Worm (Caenorhabditis elegans) whole organism, L1 larva: ENCODE results near the gene dos-2.

Experiments used
- F16B12.6 ChIP-seq: fragments of 150-350 bp; optimal IDR thresholded peaks from 2 replicates; lab custom pipeline; 2014; ENCODE audit warnings: missing biosample characterization, missing genetic modification characterization
- aha-1 ChIP-seq: fragments of 150-350 bp; optimal IDR thresholded peaks from 2 replicates; lab custom pipeline; 2014; ENCODE audit warnings: missing biosample characterization, missing genetic modification characterization
- alr-1 ChIP-seq: fragments of 200-800 bp; sonication (Bioruptor generic); optimal IDR thresholded peaks from 2 replicates; lab custom pipeline; 2018; ENCODE audit warnings: borderline replicate concordance, mild to moderate bottlenecking, missing genetic modification characterization, missing compliant biosample characterization
- aly-2 ChIP-seq: fragments of 150-350 bp; optimal IDR thresholded peaks from 2 replicates; lab custom pipeline; 2014; ENCODE audit warnings: missing biosample characterization, missing genetic modification characterization
- ama-1 ChIP-seq: fragments of 150-350 bp; optimal IDR thresholded peaks from 2 replicates; lab custom pipeline; 2014
- blmp-1 ChIP-seq: fragments of 150-350 bp; optimal IDR thresholded peaks from 2 replicates; lab custom pipeline; 2014; ENCODE audit warnings: missing biosample characterization, missing genetic modification characterization
- ceh-8 ChIP-seq: fragments of 200-800 bp; sonication (Bioruptor generic); optimal IDR thresholded peaks from 2 replicates; lab custom pipeline; 2018; ENCODE audit warnings: mild to moderate bottlenecking, missing genetic modification characterization, moderate library complexity, missing compliant biosample characterization
- dpl-1 ChIP-seq, 3 experiments: fragments of 150-350 bp in 2 of 3; sonication (generic microtip) in 1 of 3; optimal IDR thresholded peaks; 2 replicates each; lab custom pipeline; 2014 to 2017; ENCODE audit warnings: missing biosample characterization in 3 of 3, missing genetic modification characterization in 3 of 3, missing genetic modification reagents in 3 of 3
- dsc-1 ChIP-seq: sonication (generic microtip); optimal IDR thresholded peaks from 2 replicates; lab custom pipeline; 2016; ENCODE audit warnings: mild to moderate bottlenecking, missing genetic modification characterization, missing compliant biosample characterization
- efl-1 ChIP-seq, 4 experiments: fragments of 150-350 bp; optimal IDR thresholded peaks in 3 of 4; peaks in 1 of 4; 1 replicate in 1 of 4; 2 replicates in 3 of 4; lab custom pipeline; 2014; ENCODE audit warnings: missing biosample characterization in 2 of 4, missing genetic modification characterization in 2 of 4, missing genetic modification reagents in 2 of 4
- elt-3 ChIP-seq, 6 experiments: fragments of 150-350 bp in 1 of 6; sonication (generic microtip); optimal IDR thresholded peaks; 2 replicates each; lab custom pipeline; 2017 to 2018; ENCODE audit warnings: missing biosample characterization in 6 of 6, missing genetic modification characterization in 6 of 6, inconsistent platforms in 1 of 6
- ets-5 ChIP-seq: fragments of 200-800 bp; sonication (Bioruptor generic); IDR thresholded peaks from 2 replicates; pipeline ENCODE4 v1.3.6; 2022; ENCODE audit warnings: missing genetic modification characterization, missing compliant biosample characterization
- fkh-10 ChIP-seq: sonication (generic microtip); optimal IDR thresholded peaks from 2 replicates; lab custom pipeline; 2017; ENCODE audit warnings: missing biosample characterization, missing genetic modification reagents, missing genetic modification characterization
- fos-1 ChIP-seq: fragments of 150-350 bp; optimal IDR thresholded peaks from 2 replicates; lab custom pipeline; 2014; ENCODE audit warnings: missing biosample characterization, missing genetic modification characterization
- irx-1 ChIP-seq: sonication (generic microtip); optimal IDR thresholded peaks from 2 replicates; lab custom pipeline; 2016; ENCODE audit warnings: missing genetic modification characterization, missing compliant biosample characterization
- isw-1 ChIP-seq: fragments of 200-800 bp; sonication (Bioruptor generic); IDR thresholded peaks from 2 replicates; pipeline ENCODE4 v1.3.6; 2022; ENCODE audit warnings: missing genetic modification characterization, missing compliant biosample characterization
- mdl-1 ChIP-seq, 2 experiments: fragments of 150-350 bp; optimal IDR thresholded peaks; 2 replicates each; lab custom pipeline; 2014 to 2017; ENCODE audit warnings: missing biosample characterization in 2 of 2, missing genetic modification characterization in 2 of 2, inconsistent platforms in 1 of 2
- nhr-11 ChIP-seq: fragments of 150-350 bp; optimal IDR thresholded peaks from 2 replicates; lab custom pipeline; 2014; ENCODE audit warnings: missing biosample characterization, missing genetic modification characterization
- nhr-12 ChIP-seq: sonication (generic microtip); optimal IDR thresholded peaks from 2 replicates; lab custom pipeline; 2017; ENCODE audit warnings: missing biosample characterization, missing genetic modification characterization
- nhr-19 ChIP-seq: fragments of 200-800 bp; sonication (Bioruptor generic); conservative IDR thresholded peaks from 2 replicates; pipeline ENCODE4 v1.3.6; 2022; ENCODE audit warnings: missing genetic modification characterization, missing compliant biosample characterization
- nhr-237 ChIP-seq: fragments of 150-350 bp; optimal IDR thresholded peaks from 2 replicates; lab custom pipeline; 2014; ENCODE audit warnings: missing biosample characterization, missing genetic modification characterization
- nhr-28 ChIP-seq: fragments of 150-350 bp; optimal IDR thresholded peaks from 2 replicates; lab custom pipeline; 2014; ENCODE audit warnings: missing biosample characterization, missing genetic modification characterization
- nhr-47 ChIP-seq: sonication (generic microtip); optimal IDR thresholded peaks from 2 replicates; lab custom pipeline; 2016; ENCODE audit warnings: mild to moderate bottlenecking, missing genetic modification characterization, moderate library complexity, missing compliant biosample characterization
- nhr-76 ChIP-seq: sonication (generic microtip); optimal IDR thresholded peaks from 2 replicates; lab custom pipeline; 2017; ENCODE audit warnings: missing biosample characterization, missing genetic modification characterization
- nhr-90 ChIP-seq: sonication (generic microtip); optimal IDR thresholded peaks from 2 replicates; lab custom pipeline; 2016; ENCODE audit warnings: mild to moderate bottlenecking, missing genetic modification characterization, missing compliant biosample characterization; ENCODE audit not compliant: poor library complexity
- pqm-1 ChIP-seq: sonication (generic microtip); optimal IDR thresholded peaks from 3 replicates; lab custom pipeline; 2017; ENCODE audit warnings: missing biosample characterization, missing genetic modification characterization
- rnt-1 ChIP-seq: sonication (generic microtip); optimal IDR thresholded peaks from 2 replicates; lab custom pipeline; 2016; ENCODE audit warnings: mild to moderate bottlenecking, missing genetic modification characterization, moderate library complexity, missing compliant biosample characterization
- snu-23 ChIP-seq: sonication (generic microtip); optimal IDR thresholded peaks from 2 replicates; lab custom pipeline; 2016; ENCODE audit warnings: missing genetic modification characterization, missing compliant biosample characterization
- unc-86 ChIP-seq: sonication (generic microtip); optimal IDR thresholded peaks from 2 replicates; lab custom pipeline; 2016; ENCODE audit warnings: missing genetic modification characterization, missing compliant biosample characterization
- unc-98 ChIP-seq: fragments of 200-800 bp; sonication (Bioruptor generic); IDR thresholded peaks from 2 replicates; pipeline ENCODE4 v1.3.6; 2022; ENCODE audit warnings: missing genetic modification characterization, missing compliant biosample characterization
- xbp-1 ChIP-seq: sonication (generic microtip); optimal IDR thresholded peaks from 2 replicates; lab custom pipeline; 2016; ENCODE audit warnings: missing genetic modification characterization, missing compliant biosample characterization
- zip-4 ChIP-seq: fragments of 200-800 bp; sonication (Bioruptor generic); optimal IDR thresholded peaks from 2 replicates; lab custom pipeline; 2018; ENCODE audit warnings: mild to moderate bottlenecking, missing genetic modification characterization, moderate library complexity, missing compliant biosample characterization
- ztf-4 ChIP-seq: fragments of 150-350 bp; optimal IDR thresholded peaks from 2 replicates; lab custom pipeline; 2014; ENCODE audit warnings: missing biosample characterization, missing genetic modification characterization

The dos-2 gene

DNA sequence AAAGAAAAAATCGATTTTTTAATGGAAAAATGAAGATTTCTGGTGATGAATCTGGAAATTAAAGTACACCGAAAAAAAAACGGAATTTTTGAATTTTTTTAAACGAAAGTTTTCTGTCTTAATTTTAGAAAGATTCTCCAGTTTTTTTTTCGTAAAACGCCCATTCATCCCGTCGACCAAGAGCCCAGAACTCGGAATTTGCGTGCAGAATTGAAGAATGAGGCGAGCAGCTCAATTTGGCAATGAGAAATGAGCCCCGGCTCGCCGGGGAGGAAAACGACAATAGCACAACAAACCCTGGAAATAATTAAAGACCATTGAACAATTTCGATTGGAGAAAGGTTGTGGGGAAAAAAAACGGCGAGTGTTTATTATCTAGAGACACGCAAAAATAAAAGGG lies 44.2 kb upstream of the dos-2 start:
- TF ChIP-seq dpl-1 (GFP tag; optimal IDR thresholded peaks at IDR 0.05; lab: Kevin White, UChicago) (no peak), nhr-19 (GFP tag; lab: Robert Waterston, UW) (no peak), xbp-1 (tag; lab: Kevin White, UChicago) (no peak), snu-23 (GFP tag; lab: Kevin White, UChicago) (no peak)

DNA sequence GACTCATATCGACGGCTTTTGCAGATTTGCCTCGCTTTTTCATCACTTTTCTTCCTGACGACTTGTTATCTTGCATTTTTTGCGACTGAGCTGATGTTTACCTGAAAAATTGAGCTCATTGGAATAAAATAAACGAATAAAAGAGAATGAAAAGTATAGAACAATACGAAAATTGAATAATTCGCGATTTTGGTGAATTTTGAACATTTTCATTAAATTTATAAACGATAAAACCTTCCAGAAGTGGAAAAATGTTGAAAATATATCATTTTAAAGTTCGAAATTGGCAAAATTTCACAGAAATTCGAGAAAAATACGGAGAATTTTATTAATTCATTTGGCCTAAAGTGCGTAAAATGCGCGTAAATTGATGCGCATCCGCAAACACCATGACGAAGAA lies 42.4 kb upstream of the dos-2 start, which contains the start of gene Y14H12B.2:
Y14H12B.2 (minus strand) TSS at position 101 of the 400 bp plus-strand sequence.
- peak in 1 of 2 experiments; percentile 82 for TF ChIP-seq efl-1 (optimal IDR thresholded peaks at IDR 0.05; lab: Kevin White, UChicago)
- TF ChIP-seq efl-1 (GFP tag; optimal IDR thresholded peaks at IDR 0.05 in 1 of 2; lab: Kevin White, UChicago) = peak in 1 of 2 experiments; percentile 24
- TF ChIP-seq nhr-11 (tag; lab: Kevin White, UChicago) = no peak
- no peak for TF ChIP-seq xbp-1 (tag; lab: Kevin White, UChicago)

DNA sequence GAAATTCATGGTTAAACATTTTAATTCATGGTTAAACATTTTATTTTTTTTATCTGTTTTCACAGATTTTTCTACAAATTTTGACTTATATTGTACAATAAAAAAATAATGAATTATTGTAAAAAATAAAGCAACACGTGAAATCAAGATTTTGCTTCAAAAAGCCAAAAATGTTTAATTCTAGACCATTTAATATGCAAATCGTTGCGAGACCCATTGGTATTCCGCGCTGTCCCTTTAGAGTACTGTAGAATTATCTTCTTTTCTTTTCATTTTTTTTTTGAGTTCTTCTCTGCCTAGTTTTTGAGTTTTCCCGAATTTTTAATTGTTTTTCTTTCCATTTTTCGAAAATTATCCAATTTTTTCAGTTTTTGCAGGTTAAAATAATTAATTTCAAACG lies 42.0 kb upstream of the dos-2 start, which contains the start of gene Y14H12B.1:
Y14H12B.1 (plus strand) TSS at position 363 of the 400 bp plus-strand sequence.
- TF ChIP-seq fos-1 (tag; lab: Kevin White, UChicago) (no peak), isw-1 (GFP tag; lab: Robert Waterston, UW) (no peak), ets-5 (GFP tag; lab: Robert Waterston, UW) (no peak), F16B12.6 (tag; lab: Kevin White, UChicago) (no peak), ama-1 (lab: Kevin White, UChicago) (no peak), nhr-12 (tag; lab: Kevin White, UChicago) (no peak), elt-3 (tag; optimal IDR thresholded peaks at IDR 0.05; lab: Kevin White, UChicago) (no peak), rnt-1 (tag; lab: Kevin White, UChicago) (no peak), ztf-4 (tag; lab: Kevin White, UChicago) (no peak), aly-2 (no peak), zip-4 (GFP tag; lab: Kevin White, UChicago) (no peak)

DNA sequence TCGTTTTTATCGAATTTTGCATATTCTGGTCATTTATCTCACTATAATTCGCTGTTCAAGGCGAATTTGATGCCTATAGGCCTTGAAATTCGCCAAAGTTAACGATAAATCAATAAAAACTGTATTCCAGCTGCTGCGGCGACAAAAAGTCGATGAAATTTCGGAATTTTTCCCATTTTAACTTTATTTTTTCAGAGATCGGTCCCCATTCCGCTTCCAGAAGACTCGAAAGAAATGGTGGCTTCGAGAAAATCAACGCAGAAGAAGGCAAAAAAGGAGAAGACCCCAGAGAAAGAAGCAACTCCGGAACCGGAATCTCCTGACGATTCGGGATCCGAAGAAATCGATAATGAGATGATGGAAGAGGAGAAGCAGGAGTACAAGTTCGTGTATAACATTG lies 40.9 kb upstream of the dos-2 start:
- TF ChIP-seq unc-86 = no peak
- TF ChIP-seq irx-1 (tag; lab: Kevin White, UChicago) = no peak
- no peak for TF ChIP-seq ztf-4 (tag; lab: Kevin White, UChicago)
- TF ChIP-seq nhr-28 (tag; lab: Kevin White, UChicago) = no peak
- TF ChIP-seq fos-1 (tag; lab: Kevin White, UChicago) = no peak
- TF ChIP-seq nhr-47 (tag; lab: Kevin White, UChicago) = no peak
- TF ChIP-seq nhr-76 (tag; lab: Kevin White, UChicago) = no peak
- no peak for TF ChIP-seq fkh-10 (GFP tag; lab: Kevin White, UChicago)
- TF ChIP-seq mdl-1 (tag; optimal IDR thresholded peaks at IDR 0.05; lab: Kevin White, UChicago) = no peak
- TF ChIP-seq dsc-1 (tag; lab: Kevin White, UChicago) = no peak
- no peak for TF ChIP-seq pqm-1 (tag; lab: Kevin White, UChicago)

DNA sequence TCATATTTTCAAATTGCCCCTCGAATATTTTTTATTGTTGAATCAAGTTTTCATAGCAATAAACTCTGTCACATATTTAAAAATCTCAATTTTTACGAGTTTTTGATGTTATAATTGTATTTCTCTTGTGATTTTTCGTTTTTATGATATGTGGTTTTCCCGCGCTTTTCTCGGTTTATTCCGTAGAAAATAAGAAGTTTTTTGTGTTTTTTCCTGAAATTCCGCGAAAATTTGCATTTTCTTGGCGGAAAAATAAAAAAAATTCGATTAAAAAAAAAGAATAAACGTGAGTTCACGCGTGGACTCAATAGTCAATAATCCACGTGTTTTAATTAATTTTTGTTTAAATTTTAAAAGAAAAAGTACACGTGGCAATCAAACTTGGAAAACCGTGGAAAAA lies 40.1 kb upstream of the dos-2 start:
- TF ChIP-seq aha-1 = no peak
- no peak for TF ChIP-seq irx-1 (tag; lab: Kevin White, UChicago)
- TF ChIP-seq unc-98 (GFP tag; lab: Robert Waterston, UW) = no peak
- no peak for TF ChIP-seq alr-1 (tag; lab: Kevin White, UChicago)
- TF ChIP-seq nhr-90 = no peak

DNA sequence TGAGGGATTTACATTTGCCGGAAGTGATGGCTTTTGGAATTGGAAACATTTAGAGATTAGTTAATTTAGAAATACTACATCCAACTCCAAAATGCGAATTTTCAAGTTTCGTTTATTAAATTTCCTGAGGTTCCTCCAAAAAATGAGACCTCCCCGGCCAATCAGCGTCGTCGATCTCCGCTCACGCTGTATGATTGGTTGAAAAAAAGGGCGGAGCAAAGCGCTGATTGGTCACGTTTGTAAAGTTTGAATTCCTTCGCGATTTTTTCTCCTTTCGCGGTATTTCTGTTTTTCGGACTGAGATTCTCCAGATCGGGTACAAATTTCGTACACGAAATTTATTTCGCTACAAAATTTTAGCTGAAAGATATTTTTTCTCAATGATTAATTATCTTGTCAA lies 28.6 kb upstream of the dos-2 start:
- no peak for TF ChIP-seq blmp-1 (tag; lab: Kevin White, UChicago)
- TF ChIP-seq nhr-237 (tag; lab: Kevin White, UChicago) = no peak
- peak; percentile 36 for TF ChIP-seq ceh-8 (GFP tag; lab: Kevin White, UChicago)
